Worm (Caenorhabditis elegans) whole organism, midembryonic: Measurements from ENCODE around the gene clip-1.

ENCODE experiments used
- T22C8.4 ChIP-seq: fragments of 200-800 bp; sonication (Bioruptor generic); IDR thresholded peaks from 2 replicates; pipeline ENCODE4 v1.3.6; 2022; ENCODE audit warnings: missing genetic modification characterization, missing compliant biosample characterization
- cog-1 ChIP-seq: sonication (generic microtip); optimal IDR thresholded peaks from 2 replicates; lab custom pipeline; 2016; ENCODE audit warnings: missing genetic modification characterization, missing compliant biosample characterization
- flt-1 ChIP-seq: fragments of 200-800 bp; sonication (Bioruptor generic); IDR thresholded peaks from 2 replicates; pipeline ENCODE4 v1.3.6; 2022; ENCODE audit warnings: missing genetic modification characterization, missing compliant biosample characterization
- klf-2 ChIP-seq: fragments of 200-800 bp; sonication (Bioruptor generic); conservative IDR thresholded peaks from 2 replicates; pipeline ENCODE4 v1.3.6; 2022; ENCODE audit warnings: missing genetic modification reagents, missing genetic modification characterization, missing compliant biosample characterization
- med-1 ChIP-seq: sonication (generic microtip); optimal IDR thresholded peaks from 2 replicates; lab custom pipeline; 2017; ENCODE audit warnings: missing genetic modification characterization, mild to moderate bottlenecking, missing compliant biosample characterization, antibody characterized with exemption, missing genetic modification reagents; ENCODE audit not compliant: insufficient read depth
- ref-1 ChIP-seq: fragments of 200-800 bp; sonication (Bioruptor generic); conservative IDR thresholded peaks from 2 replicates; pipeline ENCODE4 v1.3.6; 2022; ENCODE audit warnings: missing genetic modification reagents, missing genetic modification characterization, missing compliant biosample characterization
- tab-1 ChIP-seq: fragments of 200-800 bp; sonication (Bioruptor generic); IDR thresholded peaks from 2 replicates; pipeline ENCODE4 v1.3.6; 2022; ENCODE audit warnings: missing genetic modification characterization, missing compliant biosample characterization
- ztf-23 ChIP-seq: fragments of 200-800 bp; sonication (Bioruptor generic); IDR thresholded peaks from 2 replicates; pipeline ENCODE4 v1.3.6; 2022; ENCODE audit warnings: missing genetic modification reagents, missing genetic modification characterization, missing compliant biosample characterization
- ztf-29 ChIP-seq: fragments of 200-800 bp; sonication (Bioruptor generic); IDR thresholded peaks from 2 replicates; pipeline ENCODE4 v1.3.6; 2022; ENCODE audit warnings: missing genetic modification reagents, missing genetic modification characterization, missing compliant biosample characterization

The clip-1 gene

DNA sequence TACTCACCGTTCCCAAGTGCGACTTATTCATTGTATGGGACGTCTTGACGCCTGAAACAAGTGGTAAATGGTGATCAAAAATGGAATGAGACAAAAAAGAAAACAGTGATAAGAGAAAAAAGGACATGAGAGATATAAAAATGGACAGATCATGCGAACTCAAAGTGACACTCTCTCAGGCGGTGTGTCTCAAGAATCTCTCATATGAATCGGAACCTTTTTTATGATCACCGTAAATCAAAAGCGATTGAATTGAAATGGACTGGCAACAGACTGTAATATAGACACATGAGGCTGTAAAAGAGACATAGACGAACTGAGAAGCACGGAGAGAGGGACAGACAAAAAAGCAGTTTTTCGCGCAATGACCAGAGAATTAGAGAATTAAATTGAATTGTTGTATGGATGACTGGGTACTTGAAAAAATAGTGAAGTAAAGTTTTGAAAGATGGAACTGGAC lies at the start of gene clip-1:
clip-1 (minus strand) TSS at position 51 of the 460 bp plus-strand sequence.
- TF ChIP-seq tab-1 (no peak), ref-1 (GFP tag; lab: Robert Waterston, UW) (no peak), cog-1 (tag; lab: Kevin White, UChicago) (no peak), klf-2 (GFP tag; lab: Robert Waterston, UW) (no peak), med-1 (GFP tag; lab: Kevin White, UChicago) (no peak), ztf-23 (no peak), flt-1 (no peak), ztf-29 (GFP tag; lab: Robert Waterston, UW) (no peak), T22C8.4 (GFP tag; lab: Robert Waterston, UW) (no peak)

DNA sequence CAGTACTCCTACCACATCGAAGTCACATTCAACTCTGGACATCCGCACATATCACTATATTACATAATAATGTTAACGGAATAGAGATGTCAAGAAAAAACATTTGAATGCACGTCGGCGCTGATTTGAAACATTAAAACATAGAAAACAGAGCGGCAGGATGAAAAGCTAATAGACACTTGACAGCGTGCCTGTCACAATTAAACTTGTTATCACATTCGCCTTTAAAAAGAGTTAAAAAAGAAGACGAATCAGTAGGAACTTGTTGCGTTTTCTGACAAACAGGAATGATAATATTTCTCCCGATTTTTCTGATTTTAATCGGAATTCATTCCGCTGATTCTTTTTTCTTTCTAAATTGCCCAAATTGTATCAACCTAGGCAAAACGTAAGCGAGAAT lies 48.7 kb upstream of the clip-1 start:
- TF ChIP-seq med-1 (GFP tag; lab: Kevin White, UChicago) = no peak
- TF ChIP-seq tab-1 = no peak
- TF ChIP-seq ztf-23 = no peak
- TF ChIP-seq klf-2 (GFP tag; lab: Robert Waterston, UW) = no peak
- TF ChIP-seq ztf-29 (GFP tag; lab: Robert Waterston, UW) = no peak
- TF ChIP-seq ref-1 (GFP tag; lab: Robert Waterston, UW) = no peak
- no peak for TF ChIP-seq T22C8.4 (GFP tag; lab: Robert Waterston, UW)

DNA sequence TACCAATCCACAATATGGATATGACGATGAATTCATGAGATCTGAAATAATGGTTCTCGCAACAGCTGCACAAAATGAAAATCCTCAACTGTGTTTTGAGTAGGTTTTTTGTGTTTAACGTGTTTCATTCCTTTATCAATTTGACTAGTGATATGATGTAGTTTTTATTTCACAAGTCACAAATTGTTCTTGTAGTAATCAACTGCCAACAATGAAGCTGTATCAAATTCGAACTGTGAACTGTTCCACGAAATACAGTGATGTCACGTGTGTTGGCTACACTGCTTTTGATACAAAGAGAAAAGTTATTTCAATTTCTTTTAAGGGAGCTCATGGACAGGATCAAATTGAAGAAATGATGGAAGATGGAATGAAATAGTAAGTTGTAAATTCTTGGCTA lies 46.3 kb upstream of the clip-1 start:
- no peak for TF ChIP-seq klf-2 (GFP tag; lab: Robert Waterston, UW)
- no peak for TF ChIP-seq med-1 (GFP tag; lab: Kevin White, UChicago)
- no peak for TF ChIP-seq cog-1 (tag; lab: Kevin White, UChicago)
- TF ChIP-seq tab-1 = no peak
- TF ChIP-seq ztf-29 (GFP tag; lab: Robert Waterston, UW) = no peak
- no peak for TF ChIP-seq ref-1 (GFP tag; lab: Robert Waterston, UW)
- no peak for TF ChIP-seq T22C8.4 (GFP tag; lab: Robert Waterston, UW)
- no peak for TF ChIP-seq ztf-23
- no peak for TF ChIP-seq flt-1

DNA sequence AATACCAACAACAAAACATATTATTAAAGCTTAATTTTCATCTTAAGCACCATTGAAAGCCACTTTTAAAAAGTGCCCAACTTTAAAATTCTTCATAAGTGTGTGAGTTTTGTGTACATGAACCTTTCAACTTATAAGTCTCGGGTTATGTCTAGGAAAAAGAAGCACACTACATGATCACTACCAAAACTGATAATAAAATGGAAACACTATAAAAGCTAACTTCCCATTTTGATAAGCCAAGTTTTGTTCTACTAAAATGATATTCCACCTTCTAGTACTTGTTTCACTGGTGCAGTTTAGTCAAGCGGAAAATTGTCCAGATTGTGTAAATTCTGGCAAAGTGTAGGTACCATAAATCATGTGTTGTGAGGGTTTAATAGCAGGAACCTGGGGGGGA lies 45.6 kb upstream of the clip-1 start, which contains the start of gene C40H1.8:
C40H1.8 (plus strand) TSS at position 242 of the 400 bp plus-strand sequence.
- TF ChIP-seq cog-1 (tag; lab: Kevin White, UChicago) = no peak

DNA sequence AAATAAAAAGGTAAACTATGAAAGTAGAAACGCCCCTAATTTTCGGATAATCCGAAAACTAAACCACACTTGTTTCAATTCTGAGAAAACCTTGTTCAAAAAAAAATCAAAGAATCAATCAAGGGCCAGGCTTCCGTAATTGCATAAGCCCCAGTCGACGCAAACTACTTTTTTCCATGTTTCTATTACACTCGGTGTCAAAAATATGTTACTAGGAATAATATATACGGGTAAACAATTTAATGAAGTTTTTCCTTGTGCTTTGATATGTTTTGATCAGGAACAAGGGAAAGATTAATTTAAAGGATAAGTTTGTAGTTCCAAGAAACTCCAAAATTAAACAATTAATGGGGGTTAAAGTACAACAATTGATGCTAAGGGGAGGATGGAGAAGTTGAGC lies 41.0 kb upstream of the clip-1 start:
- TF ChIP-seq klf-2 (GFP tag; lab: Robert Waterston, UW) (no peak), ztf-23 (no peak), tab-1 (no peak), ztf-29 (GFP tag; lab: Robert Waterston, UW) (no peak), flt-1 (no peak), T22C8.4 (GFP tag; lab: Robert Waterston, UW) (no peak), med-1 (GFP tag; lab: Kevin White, UChicago) (no peak), cog-1 (tag; lab: Kevin White, UChicago) (no peak), ref-1 (GFP tag; lab: Robert Waterston, UW) (no peak)

DNA sequence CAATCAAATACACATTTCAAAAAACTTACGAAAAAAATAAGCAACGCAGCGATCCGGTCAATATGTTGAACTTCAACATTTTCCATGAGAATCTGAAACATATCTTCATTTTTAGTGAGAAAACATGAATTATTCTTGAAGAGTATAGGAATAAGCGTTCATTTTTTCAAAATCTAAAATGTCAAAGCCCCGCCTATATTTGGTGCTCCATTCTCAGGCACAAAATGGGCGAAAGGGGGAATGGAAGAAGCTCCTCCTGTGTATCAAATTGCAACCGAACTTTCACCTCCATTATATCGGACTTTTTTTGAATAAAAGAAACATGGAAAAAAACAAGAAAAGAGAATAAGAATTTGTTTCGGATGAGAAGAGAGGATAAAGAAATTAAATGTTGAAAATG lies 37.7 kb upstream of the clip-1 start, which contains the start of gene srx-45:
srx-45 (minus strand) TSS at position 101 of the 400 bp plus-strand sequence.
- TF ChIP-seq tab-1 (no peak), cog-1 (tag; lab: Kevin White, UChicago) (no peak), T22C8.4 (GFP tag; lab: Robert Waterston, UW) (no peak), klf-2 (GFP tag; lab: Robert Waterston, UW) (no peak)

DNA sequence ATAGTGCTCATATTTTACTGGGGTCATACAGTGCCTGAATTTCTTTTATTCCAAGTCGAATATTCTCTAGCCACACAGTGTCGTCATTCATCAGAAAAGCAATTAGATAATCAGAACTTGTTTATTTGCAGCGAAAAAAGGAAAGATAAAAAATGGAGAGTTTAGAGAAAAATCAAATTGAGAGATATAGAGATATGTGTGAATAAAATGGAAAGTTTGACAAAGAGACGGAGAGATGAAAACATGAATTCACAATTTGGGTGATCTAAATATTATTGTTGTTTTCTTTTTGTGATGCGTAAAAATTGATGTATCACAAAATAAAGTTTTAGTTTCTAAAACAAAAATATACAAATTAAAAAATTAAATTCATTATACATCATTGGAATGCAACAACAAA lies 31.8 kb upstream of the clip-1 start:
- TF ChIP-seq klf-2 (GFP tag; lab: Robert Waterston, UW) (no peak), ztf-23 (no peak), T22C8.4 (GFP tag; lab: Robert Waterston, UW) (no peak), flt-1 (no peak), ref-1 (GFP tag; lab: Robert Waterston, UW) (no peak)

DNA sequence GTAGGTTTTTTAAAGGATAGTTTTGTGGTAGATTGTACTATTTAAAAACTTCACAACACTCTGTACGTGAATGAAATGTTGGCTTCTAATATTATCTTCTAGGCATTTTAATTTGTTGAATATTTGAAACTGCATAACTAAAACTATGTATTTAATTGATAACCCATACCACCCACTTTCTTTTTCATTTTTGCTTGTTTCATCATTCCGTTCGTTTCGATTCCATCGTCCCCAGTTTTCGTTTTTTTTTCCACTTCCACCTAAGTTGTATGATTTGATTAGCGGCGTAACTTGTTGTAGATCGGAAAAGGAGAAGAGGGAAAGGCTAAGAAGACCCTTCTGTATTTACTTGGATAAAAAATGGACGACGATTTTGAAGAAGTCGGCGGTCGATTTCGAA lies 31.1 kb upstream of the clip-1 start, which contains the start of gene K01B6.3:
K01B6.3 (plus strand) TSS at position 301 of the 400 bp plus-strand sequence.
- no peak for TF ChIP-seq ref-1 (GFP tag; lab: Robert Waterston, UW)
- no peak for TF ChIP-seq ztf-23
- TF ChIP-seq cog-1 (tag; lab: Kevin White, UChicago) = no peak
- no peak for TF ChIP-seq flt-1
- TF ChIP-seq T22C8.4 (GFP tag; lab: Robert Waterston, UW) = no peak
- TF ChIP-seq tab-1 = no peak
- no peak for TF ChIP-seq ztf-29 (GFP tag; lab: Robert Waterston, UW)
- TF ChIP-seq klf-2 (GFP tag; lab: Robert Waterston, UW) = no peak
- TF ChIP-seq med-1 (GFP tag; lab: Kevin White, UChicago) = no peak

DNA sequence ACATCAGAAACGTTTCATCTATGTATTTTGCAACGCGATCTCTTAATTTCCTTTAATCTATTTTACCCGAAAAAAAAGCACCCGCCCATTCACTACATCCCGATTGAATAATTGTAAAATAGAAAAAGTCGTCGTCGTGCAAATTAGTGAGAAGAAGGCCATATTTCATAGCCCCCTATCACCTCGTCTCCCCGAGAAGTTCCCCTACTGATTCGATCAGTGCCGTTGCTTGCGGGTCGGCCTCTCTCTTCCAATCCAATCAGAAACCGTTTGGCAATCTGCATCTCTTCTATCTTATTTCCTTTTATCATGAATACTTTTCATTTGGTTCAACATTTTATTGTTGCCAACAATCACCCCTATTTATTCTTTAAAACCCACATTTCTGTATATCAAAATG lies 30.3 kb upstream of the clip-1 start:
- TF ChIP-seq ztf-29 (GFP tag; lab: Robert Waterston, UW) (no peak), ztf-23 (no peak), med-1 (GFP tag; lab: Kevin White, UChicago) (no peak), klf-2 (GFP tag; lab: Robert Waterston, UW) (no peak), tab-1 (no peak), cog-1 (tag; lab: Kevin White, UChicago) (no peak), T22C8.4 (GFP tag; lab: Robert Waterston, UW) (no peak), flt-1 (no peak), ref-1 (GFP tag; lab: Robert Waterston, UW) (no peak)

DNA sequence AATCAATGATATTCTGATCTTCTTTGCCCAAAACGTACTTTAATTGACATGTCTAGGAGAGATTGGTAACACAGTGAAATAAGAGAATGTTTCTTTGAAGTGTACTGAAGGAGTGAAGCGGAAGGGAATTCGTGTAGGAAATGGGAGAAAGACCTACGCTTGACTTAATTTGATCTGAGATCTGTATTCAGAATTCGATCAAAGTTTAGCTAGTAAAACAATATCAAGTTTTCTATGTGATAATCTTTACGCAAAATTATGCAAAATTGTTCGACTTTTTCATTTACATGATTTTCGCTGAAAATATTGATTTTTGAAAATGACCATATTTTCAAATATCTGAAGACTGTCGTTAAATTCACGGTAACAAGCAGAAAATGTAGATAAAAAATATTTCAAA lies 28.5 kb upstream of the clip-1 start, which contains the start of gene K01B6.4:
K01B6.4 (minus strand) TSS at position 101 of the 400 bp plus-strand sequence.
- TF ChIP-seq med-1 (GFP tag; lab: Kevin White, UChicago) (no peak), T22C8.4 (GFP tag; lab: Robert Waterston, UW) (no peak), tab-1 (no peak)
